Fruit fly (Drosophila melanogaster) Kc167 (cell line): ENCODE data around the gene Spn75F.

Source experiments
- Myc ChIP-seq: fragments of >200 bp; optimal IDR thresholded peaks from 2 replicates; lab custom pipeline; 2017; ENCODE audit warnings: missing external identifiers
- Sin3A ChIP-seq: fragments of >200 bp; optimal IDR thresholded peaks from 2 replicates; lab custom pipeline; 2018; ENCODE audit warnings: missing external identifiers
- h ChIP-seq: fragments of >200 bp; optimal IDR thresholded peaks from 3 replicates; lab custom pipeline; 2018; ENCODE audit warnings: missing external identifiers
- insv ChIP-seq: fragments of >200 bp; optimal IDR thresholded peaks from 3 replicates; lab custom pipeline; 2018; ENCODE audit warnings: missing external identifiers
- psq ChIP-seq: fragments of >200 bp; optimal IDR thresholded peaks from 2 replicates; lab custom pipeline; 2017; ENCODE audit warnings: missing external identifiers

- no peak for TF ChIP-seq psq (lab: Kevin White, UChicago)
- TF ChIP-seq h (lab: Kevin White, UChicago) = no peak
- TF ChIP-seq Myc (lab: Kevin White, UChicago) = no peak
- TF ChIP-seq Sin3A (lab: Kevin White, UChicago) = no peak
- TF ChIP-seq insv (lab: Kevin White, UChicago) = no peak
These were observed 35.6 kb upstream of the Spn75F start for dm6 chr3L:19164767-19165762.
